Fruit fly (Drosophila melanogaster): ENCODE data around the gene Rala.

Rala gene

dm6 chrX:3743005-3743890 lies 23.8 kb upstream of the Rala start (continued):
- TF ChIP-seq grn (GFP tag; optimal IDR thresholded peaks at IDR 0.05) (peak; percentile 4), CG30431 (GFP tag; optimal IDR thresholded peaks at IDR 0.05) (peak; percentile 70), usp (GFP tag; optimal IDR thresholded peaks at IDR 0.05) (no peak), CG1792 (GFP tag; optimal IDR thresholded peaks at IDR 0.05) (peak; percentile 83), CG4282 (GFP tag; optimal IDR thresholded peaks at IDR 0.05) (peak; percentile 68), HLH4C (GFP tag; IDR thresholded peaks at IDR 0.05; ENCODE audit: partially characterized antibody) (peak; percentile 31; the same call in 1 of the 3 replicates), CG18476 (GFP tag; optimal IDR thresholded peaks at IDR 0.05) (peak; percentile 77), CG3407 (GFP tag; optimal IDR thresholded peaks at IDR 0.05) (peak; percentile 74), H2.0 (GFP tag; IDR thresholded peaks at IDR 0.05) (peak; percentile 87), Bgb (GFP tag; IDR thresholded peaks at IDR 0.05; ENCODE audit: partially characterized antibody) (peak; percentile 66), CG13894 (tag; optimal IDR thresholded peaks at IDR 0.05) (peak; percentile 88), Max (GFP tag; optimal IDR thresholded peaks at IDR 0.05) (peak; percentile 62), trh (GFP tag; optimal IDR thresholded peaks at IDR 0.05) (peak; percentile 31), Dfd (GFP tag; optimal IDR thresholded peaks at IDR 0.05) (no peak), CG9876 (GFP tag; optimal IDR thresholded peaks at IDR 0.05) (peak; percentile 70), Tbp (GFP tag; optimal IDR thresholded peaks at IDR 0.05) (no peak), Six4 (GFP tag; optimal IDR thresholded peaks at IDR 0.05) (peak; percentile 29), HLH54F (GFP tag; optimal IDR thresholded peaks at IDR 0.05) (peak; percentile 82), wdn (GFP tag; IDR thresholded peaks at IDR 0.05) (peak; percentile 44), fu2 (GFP tag; optimal IDR thresholded peaks at IDR 0.05) (peak; percentile 79), bowl (GFP tag; IDR thresholded peaks at IDR 0.05) (0 out of 2 replicates have a peak, but pooled peaks have one; percentile 19), kah (GFP tag; optimal IDR thresholded peaks at IDR 0.05) (no peak), CG7357 (GFP tag; IDR thresholded peaks at IDR 0.05) (peak; percentile 77), CG12391 (tag; optimal IDR thresholded peaks at IDR 0.05) (peak; percentile 87), ftz-f1 (GFP tag; optimal IDR thresholded peaks at IDR 0.05) (peak; percentile 76), CG13624 (GFP tag; optimal IDR thresholded peaks at IDR 0.05) (peak; percentile 84)

dm6 chrX:3742723-3743004 lies 23.2 kb upstream of the Rala start:
- TF ChIP-seq pros (GFP tag; optimal IDR thresholded peaks at IDR 0.05) = peak; percentile 95
- TF ChIP-seq run (tag; optimal IDR thresholded peaks at IDR 0.05) = peak; percentile 62
- peak; percentile 74 for TF ChIP-seq salm (tag; optimal IDR thresholded peaks at IDR 0.05)
- peak; percentile 61 for TF ChIP-seq corto (GFP tag; optimal IDR thresholded peaks at IDR 0.05)
- TF ChIP-seq sr (GFP tag; IDR thresholded peaks at IDR 0.05) = no peak
- peak; percentile 57 for TF ChIP-seq lbe (GFP tag; optimal IDR thresholded peaks at IDR 0.05)
- no peak for TF ChIP-seq ATbp (GFP tag; optimal IDR thresholded peaks at IDR 0.05)
- no peak; the same call in 2 of the 3 replicates for TF ChIP-seq CG6791 (GFP tag; IDR thresholded peaks at IDR 0.05; ENCODE audit: partially characterized antibody)
- TF ChIP-seq CG3163 (GFP tag; optimal IDR thresholded peaks at IDR 0.05) = no peak
- no peak for TF ChIP-seq so (GFP tag; IDR thresholded peaks at IDR 0.05)
- TF ChIP-seq sd (tag; optimal IDR thresholded peaks at IDR 0.05) = peak; percentile 100
- TF ChIP-seq trem (tag; optimal IDR thresholded peaks at IDR 0.05) = no peak
- TF ChIP-seq CG14441 (GFP tag; IDR thresholded peaks at IDR 0.05) = no peak
- peak; percentile 86 for TF ChIP-seq rib (GFP tag; IDR thresholded peaks at IDR 0.05)
- peak; percentile 98 for TF ChIP-seq CG13894 (tag; optimal IDR thresholded peaks at IDR 0.05)
- TF ChIP-seq nerfin-1 (tag; optimal IDR thresholded peaks at IDR 0.05) = peak; percentile 16
- no peak for TF ChIP-seq Ets97D (GFP tag; optimal IDR thresholded peaks at IDR 0.05)
- TF ChIP-seq CG15011 (GFP tag; optimal IDR thresholded peaks at IDR 0.05) = no peak
- peak; percentile 46 for TF ChIP-seq CG6765 (GFP tag; optimal IDR thresholded peaks at IDR 0.05)
- peak; percentile 91 for TF ChIP-seq CG34376 (GFP tag; optimal IDR thresholded peaks at IDR 0.05)
- TF ChIP-seq lola (GFP tag; optimal IDR thresholded peaks at IDR 0.05) = peak in 1 of 3 experiments; percentile 51
- TF ChIP-seq eve (GFP tag; optimal IDR thresholded peaks at IDR 0.05) = peak in 1 of 2 experiments; percentile 69
- peak; percentile 99 for TF ChIP-seq abd-A (tag; optimal IDR thresholded peaks at IDR 0.05)
- no peak for TF ChIP-seq CG6175 (GFP tag; IDR thresholded peaks at IDR 0.05)
